Worm (Caenorhabditis elegans): Measurements from ENCODE around the gene F35D11.1.

F35D11.1 gene

ce11 chrII:4676241-4676640 is 49.5 kb downstream of the F35D11.1 start:
- TF ChIP-seq mcd-1 (GFP tag; IDR thresholded peaks at IDR 0.05) (no peak), sea-2 (GFP tag; IDR thresholded peaks at IDR 0.05) (no peak), lin-54 (GFP tag; optimal IDR thresholded peaks at IDR 0.05) (no peak), aptf-2 (GFP tag; conservative IDR thresholded peaks at IDR 0.05) (no peak), dpff-1 (tag; optimal IDR thresholded peaks at IDR 0.05) (no peak), attf-6 (GFP tag; IDR thresholded peaks at IDR 0.05) (no peak), hlh-26 (GFP tag; conservative IDR thresholded peaks at IDR 0.05) (no peak), F49E8.2 (tag; optimal IDR thresholded peaks at IDR 0.05; ENCODE audit: insufficient read depth) (no peak), hmg-20 (GFP tag; IDR thresholded peaks at IDR 0.05) (no peak), ceh-79 (tag; optimal IDR thresholded peaks at IDR 0.05) (no peak), ceh-100 (GFP tag; IDR thresholded peaks at IDR 0.05) (no peak), mes-4 (tag; optimal IDR thresholded peaks at IDR 0.05) (no peak), tbx-9 (tag; optimal IDR thresholded peaks at IDR 0.05; ENCODE audit: borderline replicate concordance) (no peak), efl-1 (GFP tag; optimal IDR thresholded peaks at IDR 0.05) (no peak)

Data from whole organism, young adult.